Worm (Caenorhabditis elegans) whole organism, L4 larva: ENCODE measurements around the gene C01G6.4.

Experiments used
- D1046.2 ChIP-seq: fragments of 200-800 bp; sonication (Bioruptor generic); IDR thresholded peaks from 2 replicates; pipeline ENCODE4 v1.3.6; 2022; ENCODE audit warnings: missing genetic modification characterization, missing compliant biosample characterization
- F26F4.8 ChIP-seq: fragments of 200-800 bp; sonication (Bioruptor generic); conservative IDR thresholded peaks from 2 replicates; pipeline ENCODE4 v1.3.6; 2022; ENCODE audit warnings: missing genetic modification characterization, missing compliant biosample characterization
- ama-1 ChIP-seq: fragments of 150-350 bp; optimal IDR thresholded peaks from 2 replicates; lab custom pipeline; 2014; ENCODE audit warnings: inconsistent platforms, mixed read lengths
- ces-1 ChIP-seq: fragments of 150-350 bp; sonication (generic microtip); optimal IDR thresholded peaks from 4 replicates; lab custom pipeline; 2014; ENCODE audit warnings: missing biosample characterization, missing genetic modification reagents, missing genetic modification characterization
- hlh-30 ChIP-seq: sonication (generic microtip); optimal IDR thresholded peaks from 2 replicates; lab custom pipeline; 2017; ENCODE audit warnings: antibody characterized with exemption, mild to moderate bottlenecking, missing genetic modification characterization, missing compliant biosample characterization; ENCODE audit not compliant: insufficient read depth
- madf-9 ChIP-seq: fragments of 200-800 bp; sonication (Bioruptor generic); conservative IDR thresholded peaks from 2 replicates; pipeline ENCODE4 v1.3.6; 2022; ENCODE audit warnings: missing genetic modification reagents, missing genetic modification characterization, missing compliant biosample characterization
- nhr-11 ChIP-seq: fragments of 150-350 bp; optimal IDR thresholded peaks from 2 replicates; lab custom pipeline; 2014; ENCODE audit warnings: missing biosample characterization, missing genetic modification characterization
- nhr-28 ChIP-seq: fragments of 150-350 bp; optimal IDR thresholded peaks from 2 replicates; lab custom pipeline; 2014; ENCODE audit warnings: missing biosample characterization, missing genetic modification characterization
- nhr-77 ChIP-seq: fragments of 150-350 bp; optimal IDR thresholded peaks from 2 replicates; lab custom pipeline; 2014; ENCODE audit warnings: missing biosample characterization, missing genetic modification characterization
- spr-1 ChIP-seq: sonication (generic microtip); optimal IDR thresholded peaks from 2 replicates; lab custom pipeline; 2016; ENCODE audit warnings: mild to moderate bottlenecking, missing genetic modification characterization, missing compliant biosample characterization

- TF ChIP-seq D1046.2 (GFP tag; lab: Robert Waterston, UW) = no peak
- TF ChIP-seq ces-1 (GFP tag; lab: Kevin White, UChicago) = no peak
- no peak for TF ChIP-seq nhr-77 (tag; lab: Kevin White, UChicago)
- TF ChIP-seq ama-1 (lab: Kevin White, UChicago) = no peak
- TF ChIP-seq F26F4.8 (GFP tag; lab: Robert Waterston, UW) = no peak
- TF ChIP-seq nhr-11 (tag; lab: Kevin White, UChicago) = no peak
- TF ChIP-seq spr-1 (tag; lab: Kevin White, UChicago) = no peak
- no peak for TF ChIP-seq nhr-28 (tag; lab: Kevin White, UChicago)
- no peak for TF ChIP-seq hlh-30
- no peak for TF ChIP-seq madf-9 (GFP tag; lab: Robert Waterston, UW)
Observed at ce11 chrII:9280846-9281245, 8.0 kb upstream of the C01G6.4 start.
